Fruit fly (Drosophila melanogaster): Measurements from ENCODE around the gene Alp1.

Alp1 gene

DNA sequence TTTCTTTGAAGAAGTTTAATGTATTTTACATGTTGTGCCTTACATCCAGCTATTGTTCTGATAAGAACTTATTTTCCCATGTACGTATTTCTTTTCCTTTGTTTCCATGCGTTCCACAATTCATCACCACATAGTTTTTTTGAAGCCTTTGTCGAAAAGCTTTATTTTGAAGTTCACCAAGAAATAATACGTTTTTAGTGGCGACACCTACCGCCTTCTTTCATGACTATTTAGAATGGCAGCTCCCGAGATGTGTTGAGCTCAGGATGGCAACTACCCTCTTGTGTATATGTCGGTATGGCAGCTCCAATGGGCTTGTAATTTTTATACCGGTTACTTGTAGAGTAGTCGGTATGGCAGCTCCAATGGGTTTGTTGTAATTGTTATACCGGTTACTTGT is 39.2 kb upstream of the Alp1 start (continued):
- TF ChIP-seq fd3F (GFP tag; optimal IDR thresholded peaks at IDR 0.05) = no peak
- TF ChIP-seq B-H1 (GFP tag; IDR thresholded peaks at IDR 0.05) = no peak
- TF ChIP-seq dmrt99B (tag; optimal IDR thresholded peaks at IDR 0.05) = no peak
- TF ChIP-seq Nf-YC (tag; optimal IDR thresholded peaks at IDR 0.05) = no peak
- TF ChIP-seq fd64A (GFP tag; optimal IDR thresholded peaks at IDR 0.05) = no peak
- no peak for TF ChIP-seq CG1024 (GFP tag; IDR thresholded peaks at IDR 0.05)
- TF ChIP-seq ase (GFP tag; IDR thresholded peaks at IDR 0.05) = no peak
- no peak for TF ChIP-seq CG11504 (tag; optimal IDR thresholded peaks at IDR 0.05)
- TF ChIP-seq ERR (GFP tag; optimal IDR thresholded peaks at IDR 0.05) = peak; percentile 36
- no peak for TF ChIP-seq hb (GFP tag; IDR thresholded peaks at IDR 0.05; ENCODE audit: partially characterized antibody)
- TF ChIP-seq Ada2b (GFP tag; IDR thresholded peaks at IDR 0.05) = no peak
- no peak for TF ChIP-seq Eip74EF (GFP tag; optimal IDR thresholded peaks at IDR 0.05)
- TF ChIP-seq CG15601 (tag; optimal IDR thresholded peaks at IDR 0.05) = peak; percentile 71
- no peak for TF ChIP-seq exex (tag; optimal IDR thresholded peaks at IDR 0.05)
- no peak for TF ChIP-seq eyg (GFP tag; optimal IDR thresholded peaks at IDR 0.05)
- peak; percentile 38 for TF ChIP-seq jumu (GFP tag; optimal IDR thresholded peaks at IDR 0.05)
- TF ChIP-seq chif (GFP tag; optimal IDR thresholded peaks at IDR 0.05) = peak in 1 of 2 experiments; percentile 40
- TF ChIP-seq crp (GFP tag; optimal IDR thresholded peaks at IDR 0.05) = no peak
- no peak for TF ChIP-seq CG18262 (tag; optimal IDR thresholded peaks at IDR 0.05)
- no peak for TF ChIP-seq CG17568 (GFP tag; optimal IDR thresholded peaks at IDR 0.05)
- no peak for TF ChIP-seq CG7556 (GFP tag; optimal IDR thresholded peaks at IDR 0.05)
- peak; percentile 68 for TF ChIP-seq CG31365 (tag; optimal IDR thresholded peaks at IDR 0.05)
- TF ChIP-seq maf-S (GFP tag; optimal IDR thresholded peaks at IDR 0.05) = no peak
- TF ChIP-seq Dfd (GFP tag; optimal IDR thresholded peaks at IDR 0.05) = no peak
- no peak for TF ChIP-seq ro (GFP tag; IDR thresholded peaks at IDR 0.05)
- TF ChIP-seq Dip2 (GFP tag; IDR thresholded peaks at IDR 0.05) = no peak
- no peak for TF ChIP-seq CG15011 (GFP tag; optimal IDR thresholded peaks at IDR 0.05)
- peak; percentile 19 for TF ChIP-seq CG4820 (GFP tag; optimal IDR thresholded peaks at IDR 0.05)
- TF ChIP-seq nerfin-2 (GFP tag; IDR thresholded peaks at IDR 0.05; ENCODE audit: partially characterized antibody) = no peak
- TF ChIP-seq CG8089 (GFP tag; optimal IDR thresholded peaks at IDR 0.05) = peak; percentile 9
- no peak for TF ChIP-seq odd (GFP tag; optimal IDR thresholded peaks at IDR 0.05)
- peak; percentile 95 for TF ChIP-seq trem (tag; optimal IDR thresholded peaks at IDR 0.05)
- TF ChIP-seq Trl (optimal IDR thresholded peaks at IDR 0.05) = no peak
- TF ChIP-seq Trl (GFP tag; optimal IDR thresholded peaks at IDR 0.05) = peak; percentile 9
- TF ChIP-seq Lim3 (GFP tag; IDR thresholded peaks at IDR 0.05) = no peak
- peak; percentile 17 for TF ChIP-seq bab2 (GFP tag; optimal IDR thresholded peaks at IDR 0.05)
- TF ChIP-seq CG7271 (tag; optimal IDR thresholded peaks at IDR 0.05) = no peak
- no peak for TF ChIP-seq dimm (GFP tag; IDR thresholded peaks at IDR 0.05)
- no peak for TF ChIP-seq CG12219 (GFP tag; optimal IDR thresholded peaks at IDR 0.05)
- peak; percentile 15 for TF ChIP-seq shn (GFP tag; optimal IDR thresholded peaks at IDR 0.05)
- TF ChIP-seq Lpt (GFP tag; optimal IDR thresholded peaks at IDR 0.05) = no peak
- peak; percentile 25 for TF ChIP-seq pho (GFP tag; optimal IDR thresholded peaks at IDR 0.05)
- no peak for TF ChIP-seq repo (GFP tag; optimal IDR thresholded peaks at IDR 0.05)
- TF ChIP-seq ham (GFP tag; IDR thresholded peaks at IDR 0.05) = no peak
- TF ChIP-seq CG16779 (GFP tag; IDR thresholded peaks at IDR 0.05) = no peak
- peak; percentile 51 for TF ChIP-seq amos (GFP tag; IDR thresholded peaks at IDR 0.05; ENCODE audit: partially characterized antibody)
- peak; percentile 25 for TF ChIP-seq PHDP (tag; optimal IDR thresholded peaks at IDR 0.05)
- TF ChIP-seq sima (GFP tag; optimal IDR thresholded peaks at IDR 0.05) = no peak
- TF ChIP-seq CG17912 (GFP tag; optimal IDR thresholded peaks at IDR 0.05) = peak; percentile 54
- peak; percentile 46 for TF ChIP-seq D19A (tag; optimal IDR thresholded peaks at IDR 0.05)
- peak; percentile 16 to 46 for TF ChIP-seq dpn (GFP tag; optimal IDR thresholded peaks at IDR 0.05)
- peak; percentile 26 for TF ChIP-seq Nf-YB (GFP tag; optimal IDR thresholded peaks at IDR 0.05)

All from whole organism, embryonic.